Worm (Caenorhabditis elegans): ENCODE measurements around the gene srj-53.

DNA sequence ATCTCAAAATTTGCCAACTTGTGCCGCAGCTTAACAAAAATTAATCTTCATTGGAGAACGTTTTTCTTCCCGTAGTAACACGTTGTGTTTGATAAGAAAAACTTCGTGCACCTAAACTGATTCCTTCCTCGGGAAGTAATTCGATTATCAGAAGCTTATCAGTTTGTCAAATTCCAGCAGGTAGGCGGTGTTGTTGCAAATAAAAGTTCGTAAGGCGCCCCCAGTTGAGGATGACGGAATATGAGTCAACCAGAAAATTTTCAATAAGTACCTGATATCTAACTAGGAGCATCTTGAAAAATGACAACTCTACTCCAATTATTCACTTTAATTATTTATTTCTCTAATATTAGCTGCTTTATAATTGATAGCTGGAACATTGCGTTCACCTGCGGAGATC, 47.3 kb upstream of the srj-53 start, which contains the start of gene C05E4.7:
- TF ChIP-seq tab-1 (GFP tag; IDR thresholded peaks at IDR 0.05) (no peak), flt-1 (GFP tag; IDR thresholded peaks at IDR 0.05) (no peak)
